Worm (Caenorhabditis elegans) whole organism, L2 larva: Measurements from ENCODE around the gene B0361.4.

Experiments used
- aly-2 ChIP-seq: fragments of 150-350 bp; optimal IDR thresholded peaks from 2 replicates; lab custom pipeline; 2014; ENCODE audit warnings: missing biosample characterization, missing genetic modification characterization
- elt-3 ChIP-seq: sonication (generic microtip); optimal IDR thresholded peaks from 2 replicates; lab custom pipeline; 2017; ENCODE audit warnings: missing biosample characterization, missing genetic modification characterization
- mab-5 ChIP-seq: fragments of 150-350 bp; optimal IDR thresholded peaks from 2 replicates; lab custom pipeline; 2014; ENCODE audit warnings: missing biosample characterization, missing genetic modification characterization
- nhr-237 ChIP-seq: fragments of 150-350 bp; optimal IDR thresholded peaks from 2 replicates; lab custom pipeline; 2014; ENCODE audit warnings: missing biosample characterization, missing genetic modification characterization
- unc-62 ChIP-seq: fragments of 150-350 bp; optimal IDR thresholded peaks from 2 replicates; lab custom pipeline; 2014; ENCODE audit warnings: missing biosample characterization, missing genetic modification reagents, missing genetic modification characterization

ce11 chrIII:7215532-7215931 is 43.3 kb upstream of the B0361.4 start:
- TF ChIP-seq mab-5 (tag; lab: Kevin White, UChicago), result no peak
- no peak for TF ChIP-seq nhr-237 (tag; lab: Kevin White, UChicago)
- TF ChIP-seq elt-3, result no peak
- TF ChIP-seq aly-2 (tag; lab: Kevin White, UChicago), result no peak
- no peak for TF ChIP-seq unc-62 (GFP tag; lab: Kevin White, UChicago)
